Worm (Caenorhabditis elegans) whole organism, L3 larva: ENCODE results near the gene tftc-5.

Source experiments
- ceh-9 ChIP-seq: sonication (generic microtip); optimal IDR thresholded peaks from 2 replicates; lab custom pipeline; 2018; ENCODE audit warnings: missing biosample characterization, missing genetic modification characterization
- nhr-23 ChIP-seq: fragments of 150-350 bp; optimal IDR thresholded peaks from 2 replicates; lab custom pipeline; 2014; ENCODE audit warnings: missing biosample characterization, missing genetic modification reagents, missing genetic modification characterization
- nhr-25 ChIP-seq: sonication (generic microtip); optimal IDR thresholded peaks from 2 replicates; lab custom pipeline; 2017; ENCODE audit warnings: missing biosample characterization, missing genetic modification characterization

ce11 chrIII:4066333-4066732 lies 44.4 kb downstream of the tftc-5 start, which contains the start of gene unc-79:
- no peak for TF ChIP-seq nhr-25
- no peak for TF ChIP-seq nhr-23 (tag; lab: Kevin White, UChicago)
- TF ChIP-seq ceh-9 (tag; lab: Kevin White, UChicago) = no peak
